Worm (Caenorhabditis elegans): Measurements from ENCODE around the gene spsb-2.

- no peak for TF ChIP-seq ceh-13 (GFP tag; optimal IDR thresholded peaks at IDR 0.05)
- TF ChIP-seq ets-7 (tag; optimal IDR thresholded peaks at IDR 0.05): no peak
- no peak for TF ChIP-seq hnd-1 (tag; optimal IDR thresholded peaks at IDR 0.05)
- no peak for TF ChIP-seq scrt-1 (GFP tag; IDR thresholded peaks at IDR 0.05)
- TF ChIP-seq ama-1 (optimal IDR thresholded peaks at IDR 0.05): no peak
- no peak for TF ChIP-seq B0310.2 (tag; optimal IDR thresholded peaks at IDR 0.05)
- TF ChIP-seq tbx-11 (GFP tag; IDR thresholded peaks at IDR 0.05): no peak
- TF ChIP-seq hmg-4 (GFP tag; optimal IDR thresholded peaks at IDR 0.05): no peak
- no peak for TF ChIP-seq F13C5.2 (tag; optimal IDR thresholded peaks at IDR 0.05)
- TF ChIP-seq sea-1 (GFP tag; conservative IDR thresholded peaks at IDR 0.05): no peak
- no peak for TF ChIP-seq flt-1 (GFP tag; IDR thresholded peaks at IDR 0.05)
These were observed 20.8 kb upstream of the spsb-2 start for ce11 chrII:15209309-15209708.
